Fruit fly (Drosophila melanogaster) whole organism, wandering third instar larva: Measurements from ENCODE around the gene CG31821.

Experiments used
- Abd-B ChIP-seq: fragments of >200 bp; optimal IDR thresholded peaks from 2 replicates; lab custom pipeline; 2017; ENCODE audit warnings: missing biosample characterization, missing genetic modification characterization
- CrebA ChIP-seq: fragments of 200-800 bp; sonication (Bioruptor generic); optimal IDR thresholded peaks from 2 replicates; lab custom pipeline; 2016; ENCODE audit warnings: missing biosample characterization, mild to moderate bottlenecking, missing genetic modification characterization, borderline replicate concordance
- Dfd ChIP-seq: fragments of >200 bp; optimal IDR thresholded peaks from 2 replicates; lab custom pipeline; 2017; ENCODE audit warnings: missing biosample characterization, missing genetic modification characterization
- GATAd ChIP-seq: sonication (Bioruptor generic); optimal IDR thresholded peaks from 2 replicates; lab custom pipeline; 2016; ENCODE audit warnings: missing biosample characterization, missing genetic modification characterization
- Jra ChIP-seq: sonication (Bioruptor generic); optimal IDR thresholded peaks from 2 replicates; lab custom pipeline; 2016; ENCODE audit warnings: missing biosample characterization, missing genetic modification characterization
- fru ChIP-seq: fragments of 200-800 bp; sonication (Bioruptor generic); optimal IDR thresholded peaks from 3 replicates; lab custom pipeline; 2016; ENCODE audit warnings: missing biosample characterization, mild to moderate bottlenecking, missing genetic modification characterization
- rgr ChIP-seq: fragments of 200-800 bp; sonication (Bioruptor generic); optimal IDR thresholded peaks from 3 replicates; lab custom pipeline; 2016; ENCODE audit warnings: missing biosample characterization, mild to moderate bottlenecking, missing genetic modification characterization
- sv ChIP-seq: fragments of 200-800 bp; sonication (Bioruptor generic); optimal IDR thresholded peaks from 3 replicates; lab custom pipeline; 2016; ENCODE audit warnings: missing biosample characterization, missing genetic modification characterization

- TF ChIP-seq sv (GFP tag; lab: Kevin White, UChicago): no peak
- no peak for TF ChIP-seq rgr
- no peak for TF ChIP-seq fru (GFP tag; lab: Kevin White, UChicago)
- no peak for TF ChIP-seq Dfd (GFP tag; lab: Kevin White, UChicago)
- TF ChIP-seq CrebA (GFP tag; lab: Kevin White, UChicago): no peak
- no peak for TF ChIP-seq GATAd (GFP tag; lab: Kevin White, UChicago)
- TF ChIP-seq Abd-B: no peak
- no peak for TF ChIP-seq Jra (GFP tag; lab: Kevin White, UChicago)
These were observed 48.4 kb downstream of the CG31821 start, which contains the start of gene Tektin-A for dm6 chr2L:15853826-15854225.
